Worm (Caenorhabditis elegans) whole organism, young adult: ENCODE measurements around the gene F55G1.7.

ENCODE experiments used
- F33H1.4 ChIP-seq: fragments of 200-800 bp; sonication (Bioruptor generic); IDR thresholded peaks from 2 replicates; pipeline ENCODE4 v1.3.6; 2022; ENCODE audit warnings: missing genetic modification reagents, missing genetic modification characterization, missing compliant biosample characterization
- ceh-58 ChIP-seq: fragments of 200-800 bp; sonication (Bioruptor generic); IDR thresholded peaks from 2 replicates; pipeline ENCODE4 v1.3.6; 2022; ENCODE audit warnings: missing genetic modification characterization, missing compliant biosample characterization

ce11 chrIV:7420913-7421312 is 48.7 kb downstream of the F55G1.7 start, which contains the start of gene srtx-1:
- TF ChIP-seq ceh-58 (GFP tag; lab: Robert Waterston, UW) (no peak), F33H1.4 (GFP tag; lab: Robert Waterston, UW) (no peak)
